Worm (Caenorhabditis elegans): Measurements from ENCODE around the gene srd-69.

ce11 chrIII:2316439-2316838 lies 46.3 kb upstream of the srd-69 start:
- TF ChIP-seq daf-12 (tag; optimal IDR thresholded peaks at IDR 0.05) (no peak), lin-1 (GFP tag; IDR thresholded peaks at IDR 0.05) (no peak), ces-1 (GFP tag; optimal IDR thresholded peaks at IDR 0.05) (no peak), nhr-11 (tag; optimal IDR thresholded peaks at IDR 0.05) (no peak), ztf-11 (tag; optimal IDR thresholded peaks at IDR 0.05) (no peak), F49E8.2 (tag; optimal IDR thresholded peaks at IDR 0.05; ENCODE audit: borderline replicate concordance) (no peak), nhr-76 (tag; optimal IDR thresholded peaks at IDR 0.05) (no peak)
